Worm (Caenorhabditis elegans) whole organism, late embryonic: ENCODE results near the gene pbo-1.
A peak's percentile ranks its signal among the peaks of the same experiment; 100 is the strongest.

ENCODE experiments used
- C08G9.2 ChIP-seq: sonication (generic microtip); optimal IDR thresholded peaks from 2 replicates; lab custom pipeline; 2016; ENCODE audit warnings: mild to moderate bottlenecking, missing genetic modification characterization, moderate library complexity, missing compliant biosample characterization
- F13H6.1 ChIP-seq: sonication (generic microtip); optimal IDR thresholded peaks from 2 replicates; lab custom pipeline; 2016; ENCODE audit warnings: missing genetic modification characterization, missing compliant biosample characterization
- K02D7.2 ChIP-seq: sonication (generic microtip); optimal IDR thresholded peaks from 2 replicates; lab custom pipeline; 2017; ENCODE audit warnings: mild to moderate bottlenecking, missing genetic modification characterization, missing compliant biosample characterization
- K09A11.1 ChIP-seq: sonication (generic microtip); optimal IDR thresholded peaks from 2 replicates; lab custom pipeline; 2017; ENCODE audit warnings: antibody characterized with exemption, mild to moderate bottlenecking, missing genetic modification characterization, missing compliant biosample characterization; ENCODE audit not compliant: insufficient read depth
- T23F11.4 ChIP-seq: fragments of 200-800 bp; sonication (Bioruptor generic); optimal IDR thresholded peaks from 2 replicates; lab custom pipeline; 2018; ENCODE audit warnings: mild to moderate bottlenecking, missing genetic modification characterization, missing compliant biosample characterization
- ahr-1 ChIP-seq: sonication (generic microtip); optimal IDR thresholded peaks from 2 replicates; lab custom pipeline; 2016; ENCODE audit warnings: missing genetic modification characterization, missing compliant biosample characterization
- ceh-14 ChIP-seq: sonication (generic microtip); optimal IDR thresholded peaks from 2 replicates; lab custom pipeline; 2016; ENCODE audit warnings: missing genotype, missing genetic modification characterization, missing compliant biosample characterization
- ceh-18 ChIP-seq: sonication (generic microtip); optimal IDR thresholded peaks from 2 replicates; lab custom pipeline; 2016; ENCODE audit warnings: missing genetic modification characterization, missing compliant biosample characterization
- ceh-19 ChIP-seq: fragments of 200-800 bp; sonication (Bioruptor generic); optimal IDR thresholded peaks from 2 replicates; lab custom pipeline; 2018; ENCODE audit warnings: mild to moderate bottlenecking, missing genetic modification characterization, missing compliant biosample characterization
- ceh-24 ChIP-seq: sonication (generic microtip); optimal IDR thresholded peaks from 2 replicates; lab custom pipeline; 2016; ENCODE audit warnings: mild to moderate bottlenecking, missing genetic modification characterization, missing compliant biosample characterization
- ceh-48 ChIP-seq: sonication (generic microtip); optimal IDR thresholded peaks from 2 replicates; lab custom pipeline; 2016; ENCODE audit warnings: missing genetic modification characterization, inconsistent platforms, missing compliant biosample characterization
- ceh-6 ChIP-seq: fragments of 200-800 bp; sonication (Bioruptor generic); optimal IDR thresholded peaks from 2 replicates; lab custom pipeline; 2018; ENCODE audit warnings: mild to moderate bottlenecking, missing genetic modification characterization, missing compliant biosample characterization
- che-1 ChIP-seq: sonication (generic microtip); optimal IDR thresholded peaks from 2 replicates; lab custom pipeline; 2016; ENCODE audit warnings: mild to moderate bottlenecking, missing genetic modification characterization, missing compliant biosample characterization
- dmd-4 ChIP-seq: sonication (generic microtip); optimal IDR thresholded peaks from 2 replicates; lab custom pipeline; 2016; ENCODE audit warnings: borderline replicate concordance, missing genetic modification characterization, missing compliant biosample characterization
- dve-1 ChIP-seq: sonication (generic microtip); optimal IDR thresholded peaks from 2 replicates; lab custom pipeline; 2017; ENCODE audit warnings: antibody characterized with exemption, mild to moderate bottlenecking, missing genetic modification characterization, missing compliant biosample characterization
- elt-2 ChIP-seq: sonication (generic microtip); optimal IDR thresholded peaks from 2 replicates; lab custom pipeline; 2016; ENCODE audit warnings: missing genetic modification reagents, missing genetic modification characterization, missing compliant biosample characterization
- ets-4 ChIP-seq: sonication (generic microtip); optimal IDR thresholded peaks from 2 replicates; lab custom pipeline; 2016; ENCODE audit warnings: missing genetic modification characterization, missing compliant biosample characterization
- fax-1 ChIP-seq: sonication (generic microtip); optimal IDR thresholded peaks from 2 replicates; lab custom pipeline; 2016; ENCODE audit warnings: missing genotype, missing genetic modification characterization, missing compliant biosample characterization
- fkh-6 ChIP-seq: sonication (generic microtip); optimal IDR thresholded peaks from 2 replicates; lab custom pipeline; 2016; ENCODE audit warnings: missing genetic modification characterization, missing compliant biosample characterization
- hlh-8 ChIP-seq: sonication (generic microtip); optimal IDR thresholded peaks from 2 replicates; lab custom pipeline; 2016; ENCODE audit warnings: missing genotype, missing genetic modification characterization, missing compliant biosample characterization
- lim-6 ChIP-seq: sonication (generic microtip); optimal IDR thresholded peaks from 2 replicates; lab custom pipeline; 2016; ENCODE audit warnings: missing genetic modification characterization, missing compliant biosample characterization
- odd-2 ChIP-seq: sonication (generic microtip); optimal IDR thresholded peaks from 2 replicates; lab custom pipeline; 2017; ENCODE audit warnings: antibody characterized with exemption, mild to moderate bottlenecking, missing genetic modification characterization, missing compliant biosample characterization
- pag-3 ChIP-seq: sonication (generic microtip); optimal IDR thresholded peaks from 2 replicates; lab custom pipeline; 2016; ENCODE audit warnings: missing compliant biosample characterization, missing genetic modification characterization, borderline replicate concordance
- pat-9 ChIP-seq: fragments of 200-800 bp; sonication (Bioruptor generic); optimal IDR thresholded peaks from 2 replicates; lab custom pipeline; 2018; ENCODE audit warnings: mild to moderate bottlenecking, missing genetic modification characterization, moderate library complexity, missing compliant biosample characterization
- rnt-1 ChIP-seq: sonication (generic microtip); optimal IDR thresholded peaks from 2 replicates; lab custom pipeline; 2016; ENCODE audit warnings: missing genetic modification characterization, missing compliant biosample characterization
- sdc-2 ChIP-seq: sonication (generic microtip); optimal IDR thresholded peaks from 2 replicates; lab custom pipeline; 2016; ENCODE audit warnings: missing genotype, missing genetic modification characterization, missing compliant biosample characterization
- tbx-7 ChIP-seq: sonication (generic microtip); optimal IDR thresholded peaks from 2 replicates; lab custom pipeline; 2016; ENCODE audit warnings: missing genotype, missing genetic modification characterization, missing compliant biosample characterization
- unc-42 ChIP-seq: sonication (generic microtip); optimal IDR thresholded peaks from 2 replicates; lab custom pipeline; 2016; ENCODE audit warnings: missing genotype, missing genetic modification characterization, missing compliant biosample characterization
- unc-86 ChIP-seq: sonication (generic microtip); optimal IDR thresholded peaks from 2 replicates; lab custom pipeline; 2016; ENCODE audit warnings: missing genetic modification characterization, missing compliant biosample characterization

pbo-1 gene

DNA sequence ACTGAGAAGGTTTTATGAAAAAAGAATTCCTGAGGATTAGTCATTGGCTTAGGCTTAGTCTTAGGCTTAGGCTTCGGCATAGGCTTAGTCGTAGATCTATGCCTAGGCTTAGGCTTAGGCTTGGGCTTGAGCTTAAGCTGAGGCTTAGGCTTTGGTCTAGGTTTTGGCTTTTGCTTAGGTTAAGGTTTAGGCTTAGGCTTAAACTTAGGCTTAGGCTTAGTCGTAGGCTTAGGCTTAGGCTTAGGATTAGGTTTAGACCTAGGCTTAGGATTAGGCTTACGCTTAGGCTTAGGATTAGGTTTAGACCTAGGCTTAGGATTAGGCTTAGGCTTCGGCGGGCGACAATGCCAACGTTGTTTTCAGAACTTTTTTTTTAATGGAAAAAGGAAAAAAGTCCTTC lies 10.8 kb downstream of the pbo-1 start:
- no peak for TF ChIP-seq ceh-24 (tag; lab: Kevin White, UChicago)
- no peak for TF ChIP-seq dmd-4 (tag; lab: Kevin White, UChicago)
- no peak for TF ChIP-seq hlh-8 (tag; lab: Kevin White, UChicago)
- no peak for TF ChIP-seq pat-9 (tag; lab: Kevin White, UChicago)
- TF ChIP-seq fax-1 (tag; lab: Kevin White, UChicago) = no peak
- TF ChIP-seq dve-1 (tag; lab: Kevin White, UChicago) = peak; percentile 81

DNA sequence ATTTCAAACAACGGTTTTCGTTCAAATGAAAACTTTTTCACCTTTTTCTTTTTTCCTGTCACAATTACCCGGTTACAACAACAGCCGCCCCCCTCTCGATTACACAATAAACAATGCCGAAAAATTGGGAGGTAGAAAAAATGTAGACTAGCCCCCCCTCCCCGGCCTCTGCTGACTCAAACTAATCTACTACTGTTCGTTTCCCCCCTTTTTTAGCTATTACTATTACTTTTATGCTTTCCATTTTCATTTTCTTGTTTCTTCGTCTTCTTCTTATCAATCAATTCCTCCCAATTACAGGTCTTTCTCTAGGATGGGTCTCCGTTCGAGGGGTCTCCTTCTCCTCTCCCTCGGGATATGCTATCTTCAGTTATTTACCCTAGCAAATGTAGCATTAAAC lies 28.5 kb downstream of the pbo-1 start, which contains the start of gene let-805:
Gene let-805 (plus strand): TSS at position 301 of the 400 bp plus-strand sequence.
- TF ChIP-seq K02D7.2 (tag; lab: Kevin White, UChicago) = no peak
- no peak for TF ChIP-seq ets-4 (tag; lab: Kevin White, UChicago)
- TF ChIP-seq fax-1 (tag; lab: Kevin White, UChicago) = no peak
- no peak for TF ChIP-seq ahr-1 (tag; lab: Kevin White, UChicago)

DNA sequence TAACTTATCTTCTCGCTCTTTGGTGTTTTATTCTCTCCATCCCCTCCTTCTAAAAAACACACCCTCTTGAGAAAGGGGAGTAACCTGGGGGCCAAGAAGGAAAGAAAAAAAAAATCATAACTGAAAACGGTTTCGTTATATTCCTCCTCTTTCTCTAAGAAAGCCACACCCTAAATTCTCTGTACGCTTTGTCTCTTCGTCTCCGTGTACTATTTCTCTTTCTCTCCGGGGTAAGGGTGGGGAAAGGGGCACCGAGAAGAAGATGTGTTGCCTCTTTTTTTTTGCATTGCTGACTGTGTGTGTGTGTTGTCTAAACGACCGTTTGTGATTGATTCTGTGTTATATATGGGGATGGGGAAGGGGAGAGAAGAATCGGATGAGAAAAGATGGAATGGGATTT lies 30.1 kb downstream of the pbo-1 start:
- no peak for TF ChIP-seq odd-2 (tag; lab: Kevin White, UChicago)
- no peak for TF ChIP-seq elt-2 (tag; lab: Kevin White, UChicago)
- no peak for TF ChIP-seq K09A11.1 (tag; lab: Kevin White, UChicago)
- no peak for TF ChIP-seq ets-4 (tag; lab: Kevin White, UChicago)
- no peak for TF ChIP-seq ceh-19 (GFP tag; lab: Kevin White, UChicago)
- TF ChIP-seq ceh-48 (tag; lab: Kevin White, UChicago) = no peak
- TF ChIP-seq ahr-1 (tag; lab: Kevin White, UChicago) = no peak
- no peak for TF ChIP-seq ceh-14 (tag; lab: Kevin White, UChicago)
- TF ChIP-seq lim-6 (tag; lab: Kevin White, UChicago) = no peak
- TF ChIP-seq ceh-6 (GFP tag; lab: Kevin White, UChicago) = no peak
- no peak for TF ChIP-seq unc-42
- TF ChIP-seq C08G9.2 (tag; lab: Kevin White, UChicago) = no peak
- TF ChIP-seq unc-86 (tag; lab: Kevin White, UChicago) = no peak
- no peak for TF ChIP-seq fkh-6 (tag; lab: Kevin White, UChicago)
- TF ChIP-seq, all 69 proteins: peak for 0

DNA sequence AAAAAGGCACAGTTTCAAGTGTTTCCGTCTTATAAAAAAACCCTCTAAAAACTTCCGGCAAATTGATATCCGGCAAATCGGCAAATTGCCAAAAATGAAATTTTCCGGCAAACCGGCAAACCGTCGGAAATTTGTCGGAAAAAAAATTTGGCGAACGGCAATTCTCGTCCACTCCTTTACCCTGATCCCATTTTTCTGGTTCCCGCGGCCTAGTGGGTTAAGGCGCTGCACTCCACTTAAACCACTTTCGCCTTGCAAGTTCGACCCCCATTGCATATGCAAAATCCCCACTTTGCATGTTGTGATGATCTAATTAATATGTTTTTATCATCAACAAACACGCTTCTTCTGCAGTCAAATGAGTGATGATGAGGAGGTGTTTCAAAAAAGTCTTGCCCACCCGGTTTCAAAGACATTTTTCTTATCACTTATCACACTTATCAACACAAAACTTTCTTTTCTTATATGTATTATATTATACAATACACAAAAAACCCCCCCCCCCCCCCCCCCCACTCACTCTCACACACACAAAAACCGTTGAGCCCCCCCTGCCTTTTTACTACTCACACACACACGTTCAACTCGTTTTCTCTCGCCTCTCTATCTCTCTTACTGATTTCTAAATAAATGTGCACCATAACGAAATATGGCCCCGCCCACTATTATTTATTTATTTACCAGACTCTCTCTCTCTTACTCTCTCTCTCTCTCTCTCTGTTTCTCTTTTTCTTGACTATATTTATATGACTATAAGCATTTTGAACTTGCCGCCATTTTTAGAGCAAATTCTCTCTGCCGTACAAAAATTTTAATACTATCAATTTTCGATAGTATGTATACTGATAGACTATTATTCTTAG lies 33.3 kb downstream of the pbo-1 start:
- TF ChIP-seq ceh-18 (tag; lab: Kevin White, UChicago) (no peak), ceh-6 (GFP tag; lab: Kevin White, UChicago) (no peak), ets-4 (tag; lab: Kevin White, UChicago) (no peak), che-1 (no peak), elt-2 (tag; lab: Kevin White, UChicago) (peak; percentile 86)

DNA sequence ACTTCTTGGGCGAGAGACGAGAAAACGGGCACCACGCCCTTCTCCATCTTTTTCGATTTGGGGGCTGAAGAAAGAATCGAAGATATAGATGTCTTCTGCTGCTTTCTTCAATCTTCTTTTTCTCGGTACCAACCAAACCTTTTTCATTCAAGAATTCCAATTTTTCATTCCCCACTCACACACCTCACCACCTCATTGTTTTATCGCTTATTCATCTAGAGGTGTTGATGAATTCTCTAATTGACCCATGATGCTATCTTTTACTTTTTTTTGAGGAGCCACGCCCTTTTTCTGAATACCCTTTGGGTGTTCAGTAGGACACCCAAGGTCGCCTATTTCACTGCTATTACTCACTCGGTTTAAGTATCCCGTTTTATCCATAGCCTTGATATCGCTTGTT lies 34.7 kb downstream of the pbo-1 start:
- no peak for TF ChIP-seq fax-1 (tag; lab: Kevin White, UChicago)
- TF ChIP-seq F13H6.1 = no peak
- no peak for TF ChIP-seq dve-1 (tag; lab: Kevin White, UChicago)
- TF ChIP-seq rnt-1 (tag; lab: Kevin White, UChicago) = no peak
- TF ChIP-seq sdc-2 (tag; lab: Kevin White, UChicago) = no peak

DNA sequence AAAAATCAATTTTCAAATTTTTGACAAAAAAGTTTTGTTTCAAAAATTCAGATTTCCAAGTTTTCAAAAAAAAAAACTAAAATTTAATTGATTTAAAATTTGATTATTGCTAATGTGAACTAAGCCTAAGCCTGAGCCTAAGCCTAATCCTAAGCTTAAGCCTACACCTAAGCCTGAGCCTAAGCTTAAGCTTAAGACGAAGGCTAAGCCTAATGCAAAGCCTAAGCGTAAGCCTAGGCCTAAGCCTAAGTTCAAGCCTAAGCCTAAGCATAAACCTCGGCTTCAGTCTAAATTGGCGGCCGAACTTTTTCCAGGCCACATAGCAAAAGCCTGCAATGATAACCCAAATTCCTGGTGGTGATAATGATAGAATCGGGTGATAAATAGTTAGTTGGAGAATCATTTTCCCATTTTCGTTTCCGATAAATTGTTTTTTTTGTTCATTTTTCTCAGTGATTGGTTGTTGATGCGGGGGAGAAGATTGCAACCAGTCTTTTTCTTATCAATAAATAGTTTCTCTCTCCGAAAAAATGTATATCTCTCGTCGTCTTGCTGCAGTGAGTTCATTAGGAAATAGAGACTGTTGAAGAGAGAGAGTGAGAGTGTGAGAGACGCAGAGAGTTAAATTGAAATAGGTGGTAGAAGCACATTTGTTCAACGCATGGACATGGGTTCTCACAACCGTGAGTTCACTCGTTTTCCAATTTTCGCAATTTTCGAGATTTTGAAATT lies 38.9 kb downstream of the pbo-1 start:
- TF ChIP-seq T23F11.4 (GFP tag; lab: Kevin White, UChicago) = no peak
- no peak for TF ChIP-seq tbx-7 (tag; lab: Kevin White, UChicago)
- TF ChIP-seq pat-9 (tag; lab: Kevin White, UChicago) = no peak
- peak; percentile 52 for TF ChIP-seq dve-1 (tag; lab: Kevin White, UChicago)
- TF ChIP-seq K09A11.1 (tag; lab: Kevin White, UChicago) = no peak
- no peak for TF ChIP-seq pag-3
